Fruit fly (Drosophila melanogaster): ENCODE results near the gene Gba1a.

The Gba1a gene

DNA sequence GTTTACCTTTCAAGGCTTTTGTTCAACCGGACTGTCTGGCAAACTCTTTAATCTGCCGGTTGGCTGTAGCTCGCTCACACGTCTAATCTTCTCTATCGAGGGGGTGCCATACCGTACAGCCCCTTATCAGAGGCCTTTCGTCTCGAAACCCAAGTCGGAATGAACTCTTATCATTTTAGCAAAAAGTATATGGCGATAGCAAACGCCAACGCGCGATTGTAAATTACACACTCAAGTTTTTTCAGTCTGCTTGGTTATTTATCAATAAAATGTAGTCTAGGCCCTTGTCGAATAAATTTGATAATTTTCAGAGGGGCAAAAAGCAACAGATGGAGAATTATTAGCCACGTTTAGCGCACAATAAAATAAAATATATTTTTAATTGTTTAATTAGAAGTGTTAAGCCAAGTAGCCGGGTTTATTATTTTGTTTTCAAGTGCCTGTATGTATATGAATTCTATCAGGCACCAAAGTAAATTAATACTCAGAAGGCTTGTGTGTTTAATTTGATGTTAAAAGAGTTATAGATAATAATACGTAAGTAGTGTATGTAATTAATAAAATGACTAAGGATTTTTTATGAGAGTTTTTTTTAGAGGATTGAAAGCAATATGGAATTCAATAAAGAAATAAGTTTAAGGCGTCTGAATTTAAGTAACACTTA lies 24.6 kb downstream of the Gba1a start:
- TF ChIP-seq CG15710 (tag; optimal IDR thresholded peaks at IDR 0.05) (no peak), EcR (GFP tag; optimal IDR thresholded peaks at IDR 0.05) (peak; percentile 61), D1 (tag; optimal IDR thresholded peaks at IDR 0.05) (no peak)

DNA sequence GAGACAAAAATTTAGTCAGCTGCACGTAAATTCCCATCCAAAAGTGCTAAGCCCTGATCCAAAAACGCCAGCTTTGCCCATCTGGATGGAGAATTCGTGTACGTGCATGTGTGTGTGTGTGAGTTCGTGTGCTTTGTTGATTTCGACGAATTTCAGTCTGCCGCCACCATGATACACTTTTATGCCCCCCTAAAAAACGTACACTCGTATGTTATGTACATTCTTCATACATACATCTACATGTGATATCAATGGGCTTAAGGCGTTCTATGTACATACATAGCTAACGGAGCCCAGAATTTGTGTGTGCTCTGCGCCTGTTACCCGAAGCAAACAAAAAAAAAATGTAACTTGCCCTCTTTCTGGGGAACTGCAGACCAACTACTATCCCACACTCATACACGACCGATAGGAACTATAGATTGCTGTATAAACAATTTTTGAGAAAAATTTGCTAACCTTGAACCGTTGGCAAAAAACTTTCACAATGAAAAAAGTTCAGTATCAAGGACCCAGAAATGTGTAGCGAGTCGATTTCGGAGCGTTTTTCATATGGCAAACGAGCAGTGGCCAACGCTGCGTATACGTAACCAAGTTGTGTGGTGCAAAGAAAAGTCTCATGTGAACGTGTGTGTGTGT lies 25.4 kb downstream of the Gba1a start:
- no peak for TF ChIP-seq CG12605 (GFP tag; IDR thresholded peaks at IDR 0.05)
- no peak for TF ChIP-seq CG14655 (GFP tag; optimal IDR thresholded peaks at IDR 0.05)
- no peak for TF ChIP-seq gl (tag; optimal IDR thresholded peaks at IDR 0.05)
- TF ChIP-seq EcR (GFP tag; optimal IDR thresholded peaks at IDR 0.05) = no peak
- TF ChIP-seq Snoo (tag; optimal IDR thresholded peaks at IDR 0.05) = no peak
- no peak for TF ChIP-seq Pif1A (GFP tag; optimal IDR thresholded peaks at IDR 0.05)
- TF ChIP-seq CG34367 (tag; optimal IDR thresholded peaks at IDR 0.05) = no peak
- no peak for TF ChIP-seq CG9948 (tag; optimal IDR thresholded peaks at IDR 0.05)
- no peak for TF ChIP-seq CG4496 (GFP tag; IDR thresholded peaks at IDR 0.05)
- TF ChIP-seq rn (GFP tag; IDR thresholded peaks at IDR 0.05) = no peak
- no peak for TF ChIP-seq CG13204 (GFP tag; optimal IDR thresholded peaks at IDR 0.05)
- no peak for TF ChIP-seq CG8159 (tag; optimal IDR thresholded peaks at IDR 0.05)
- no peak for TF ChIP-seq CG8301 (tag; optimal IDR thresholded peaks at IDR 0.05)
- no peak for TF ChIP-seq Pif1B (GFP tag; optimal IDR thresholded peaks at IDR 0.05)
- no peak for TF ChIP-seq CG15710 (tag; optimal IDR thresholded peaks at IDR 0.05)
- TF ChIP-seq CG10348 (GFP tag; IDR thresholded peaks at IDR 0.05) = no peak
- no peak for TF ChIP-seq CG32121 (GFP tag; IDR thresholded peaks at IDR 0.05)
- TF ChIP-seq CG17806 (tag; optimal IDR thresholded peaks at IDR 0.05) = no peak
- no peak for TF ChIP-seq Ets98B (GFP tag; IDR thresholded peaks at IDR 0.05)

DNA sequence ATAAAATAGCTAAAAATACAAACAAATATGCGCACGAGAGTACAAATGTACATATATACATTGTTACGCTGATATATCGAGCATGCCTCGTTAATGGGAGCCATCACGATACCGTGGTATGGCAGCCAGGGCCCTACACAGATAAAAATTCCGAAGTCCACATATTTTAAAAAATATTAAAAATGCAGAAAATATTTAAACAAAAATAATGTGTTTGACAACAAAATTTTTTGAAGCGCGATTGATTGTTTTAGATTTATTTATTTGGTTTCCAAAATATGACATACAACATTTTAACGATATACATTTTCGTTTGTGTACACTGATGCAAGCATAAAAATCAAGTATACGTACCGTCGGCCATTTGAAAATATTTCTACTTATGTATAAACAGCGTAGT lies 26.3 kb downstream of the Gba1a start:
- TF ChIP-seq CG32121 (GFP tag; IDR thresholded peaks at IDR 0.05) = peak; percentile 84
- TF ChIP-seq Ets98B (GFP tag; IDR thresholded peaks at IDR 0.05) = peak; percentile 75
- no peak for TF ChIP-seq EcR (GFP tag; optimal IDR thresholded peaks at IDR 0.05)
- TF ChIP-seq CG8301 (tag; optimal IDR thresholded peaks at IDR 0.05) = peak; percentile 70
- TF ChIP-seq D1 (tag; optimal IDR thresholded peaks at IDR 0.05) = no peak
- 0 out of 3 replicates have a peak, but pooled peaks have one; percentile 50 for TF ChIP-seq fd96Ca (GFP tag; IDR thresholded peaks at IDR 0.05)
- TF ChIP-seq CG8159 (tag; optimal IDR thresholded peaks at IDR 0.05) = peak; percentile 69
- peak; percentile 27 for TF ChIP-seq CG34367 (tag; optimal IDR thresholded peaks at IDR 0.05)
- TF ChIP-seq CG17806 (tag; optimal IDR thresholded peaks at IDR 0.05) = peak; percentile 34
- no peak for TF ChIP-seq CG10348 (GFP tag; IDR thresholded peaks at IDR 0.05)
- peak; percentile 63 for TF ChIP-seq Pif1A (GFP tag; optimal IDR thresholded peaks at IDR 0.05)
- peak; percentile 60 for TF ChIP-seq CG15710 (tag; optimal IDR thresholded peaks at IDR 0.05)
- no peak for TF ChIP-seq gl (tag; optimal IDR thresholded peaks at IDR 0.05)
- TF ChIP-seq CG13204 (GFP tag; optimal IDR thresholded peaks at IDR 0.05) = no peak
- peak; percentile 67 for TF ChIP-seq CG14655 (GFP tag; optimal IDR thresholded peaks at IDR 0.05)
- TF ChIP-seq Pif1B (GFP tag; optimal IDR thresholded peaks at IDR 0.05) = peak; percentile 45
- peak; percentile 83 for TF ChIP-seq CG4496 (GFP tag; IDR thresholded peaks at IDR 0.05)
- TF ChIP-seq CG9948 (tag; optimal IDR thresholded peaks at IDR 0.05) = peak; percentile 63
- TF ChIP-seq CG12605 (GFP tag; IDR thresholded peaks at IDR 0.05) = peak; percentile 67
- peak; percentile 40 for TF ChIP-seq Snoo (tag; optimal IDR thresholded peaks at IDR 0.05)
- TF ChIP-seq rn (GFP tag; IDR thresholded peaks at IDR 0.05) = peak; percentile 33; the same call in 1 of the 2 replicates

DNA sequence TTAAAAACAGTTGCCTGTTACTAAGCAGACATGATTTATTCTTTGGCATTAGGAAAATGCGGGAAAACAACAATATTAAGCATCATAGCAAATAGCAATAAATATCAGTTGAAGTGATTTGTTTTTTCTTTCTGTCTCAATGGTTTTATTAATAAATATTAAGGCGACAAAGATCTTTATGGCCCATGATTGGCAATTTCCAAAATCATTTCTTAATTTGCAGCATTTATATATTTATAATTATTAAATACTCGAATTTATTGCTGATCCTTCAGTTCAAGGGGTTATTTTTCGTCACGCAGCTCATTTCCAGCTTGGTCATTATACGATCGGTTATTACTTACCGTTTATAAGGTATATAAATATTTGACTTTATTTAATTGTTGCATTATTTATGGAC lies 27.2 kb downstream of the Gba1a start:
- no peak for TF ChIP-seq Snoo (tag; optimal IDR thresholded peaks at IDR 0.05)
- no peak for TF ChIP-seq CG12605 (GFP tag; IDR thresholded peaks at IDR 0.05)
- no peak for TF ChIP-seq CG14655 (GFP tag; optimal IDR thresholded peaks at IDR 0.05)
- no peak for TF ChIP-seq CG15710 (tag; optimal IDR thresholded peaks at IDR 0.05)
- TF ChIP-seq rn (GFP tag; IDR thresholded peaks at IDR 0.05) = no peak
- TF ChIP-seq CG34367 (tag; optimal IDR thresholded peaks at IDR 0.05) = no peak
- TF ChIP-seq CG32121 (GFP tag; IDR thresholded peaks at IDR 0.05) = no peak
- no peak for TF ChIP-seq CG17806 (tag; optimal IDR thresholded peaks at IDR 0.05)
- no peak for TF ChIP-seq D1 (tag; optimal IDR thresholded peaks at IDR 0.05)
- no peak for TF ChIP-seq CG4496 (GFP tag; IDR thresholded peaks at IDR 0.05)
- no peak for TF ChIP-seq EcR (GFP tag; optimal IDR thresholded peaks at IDR 0.05)
- TF ChIP-seq CG13204 (GFP tag; optimal IDR thresholded peaks at IDR 0.05) = no peak
- no peak for TF ChIP-seq fd96Ca (GFP tag; IDR thresholded peaks at IDR 0.05)
- no peak for TF ChIP-seq CG9948 (tag; optimal IDR thresholded peaks at IDR 0.05)
- TF ChIP-seq CG8159 (tag; optimal IDR thresholded peaks at IDR 0.05) = no peak
- no peak for TF ChIP-seq gl (tag; optimal IDR thresholded peaks at IDR 0.05)
- TF ChIP-seq Pif1B (GFP tag; optimal IDR thresholded peaks at IDR 0.05) = no peak

DNA sequence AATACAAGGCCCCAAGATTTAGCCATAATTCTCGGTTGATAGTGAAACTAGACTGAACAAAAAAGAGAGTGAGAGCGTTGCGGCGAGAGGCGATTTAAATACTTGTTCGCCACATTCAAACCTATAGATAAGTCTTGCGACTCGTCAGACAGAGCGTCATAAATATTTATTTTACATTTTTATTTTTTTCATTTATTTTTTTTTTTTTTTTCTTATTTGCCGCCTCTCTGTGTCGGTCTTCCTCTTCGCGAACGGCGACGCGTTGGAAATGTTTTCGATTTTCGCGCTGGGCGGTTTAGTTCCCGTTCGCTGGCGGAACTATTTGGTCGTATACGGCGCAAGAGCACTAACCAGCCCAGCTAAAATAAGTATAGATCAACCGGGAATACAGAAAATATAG lies 27.7 kb downstream of the Gba1a start:
- TF ChIP-seq Ets98B (GFP tag; IDR thresholded peaks at IDR 0.05) (peak; percentile 71; the same call in 1 of the 2 replicates), CG13204 (GFP tag; optimal IDR thresholded peaks at IDR 0.05) (peak; percentile 62), CG32121 (GFP tag; IDR thresholded peaks at IDR 0.05) (peak; percentile 28; the same call in 1 of the 2 replicates), CG9948 (tag; optimal IDR thresholded peaks at IDR 0.05) (peak; percentile 7), D1 (tag; optimal IDR thresholded peaks at IDR 0.05) (no peak), Pif1B (GFP tag; optimal IDR thresholded peaks at IDR 0.05) (peak; percentile 44), CG4496 (GFP tag; IDR thresholded peaks at IDR 0.05) (peak; percentile 76; the same call in 2 of the 3 replicates), CG17806 (tag; optimal IDR thresholded peaks at IDR 0.05) (no peak), fd96Ca (GFP tag; IDR thresholded peaks at IDR 0.05) (0 out of 3 replicates have a peak, but pooled peaks have one; percentile 25), CG34367 (tag; optimal IDR thresholded peaks at IDR 0.05) (no peak), Snoo (tag; optimal IDR thresholded peaks at IDR 0.05) (no peak), CG12605 (GFP tag; IDR thresholded peaks at IDR 0.05) (peak; percentile 85), CG10348 (GFP tag; IDR thresholded peaks at IDR 0.05) (no peak), CG8159 (tag; optimal IDR thresholded peaks at IDR 0.05) (peak; percentile 49), CG8301 (tag; optimal IDR thresholded peaks at IDR 0.05) (no peak), rn (GFP tag; IDR thresholded peaks at IDR 0.05) (no peak), CG15710 (tag; optimal IDR thresholded peaks at IDR 0.05) (peak; percentile 52), Pif1A (GFP tag; optimal IDR thresholded peaks at IDR 0.05) (peak; percentile 57), CG14655 (GFP tag; optimal IDR thresholded peaks at IDR 0.05) (peak; percentile 23), EcR (GFP tag; optimal IDR thresholded peaks at IDR 0.05) (no peak), gl (tag; optimal IDR thresholded peaks at IDR 0.05) (peak; percentile 62)

All from whole organism, pupa.